Fruit fly (Drosophila melanogaster) whole organism, pupa: ENCODE measurements around the gene CG13403.

Experiments used
- CG10348 ChIP-seq: fragments of 200-800 bp; sonication (Bioruptor generic); IDR thresholded peaks from 2 replicates; pipeline ENCODE4 v1.3.6; 2022; ENCODE audit warnings: missing biosample characterization, missing genetic modification characterization
- CG12605 ChIP-seq: fragments of 200-800 bp; sonication (Bioruptor generic); IDR thresholded peaks from 2 replicates; pipeline ENCODE4 v1.3.6; 2022; ENCODE audit warnings: missing biosample characterization, missing genetic modification characterization
- CG13204 ChIP-seq: fragments of 200-800 bp; sonication (Bioruptor generic); optimal IDR thresholded peaks from 2 replicates; lab custom pipeline; 2018; ENCODE audit warnings: missing biosample characterization, mild to moderate bottlenecking, missing genetic modification characterization, moderate library complexity
- CG14655 ChIP-seq: fragments of 200-800 bp; sonication (Bioruptor generic); optimal IDR thresholded peaks from 3 replicates; lab custom pipeline; 2017; ENCODE audit warnings: mild to moderate bottlenecking, missing biosample characterization, missing genetic modification reagents, missing genetic modification characterization
- CG15710 ChIP-seq: fragments of 200-800 bp; sonication (Bioruptor generic); optimal IDR thresholded peaks from 2 replicates; lab custom pipeline; 2018; ENCODE audit warnings: missing biosample characterization, mild to moderate bottlenecking, missing genetic modification characterization, moderate library complexity
- CG17806 ChIP-seq: fragments of 200-800 bp; sonication (Bioruptor generic); optimal IDR thresholded peaks from 2 replicates; lab custom pipeline; 2018; ENCODE audit warnings: missing biosample characterization, mild to moderate bottlenecking, missing genetic modification characterization, moderate library complexity
- CG32121 ChIP-seq: fragments of 200-800 bp; sonication (Bioruptor generic); IDR thresholded peaks from 2 replicates; pipeline ENCODE4 v1.3.6; 2022; ENCODE audit warnings: missing biosample characterization, missing genetic modification characterization
- CG34367 ChIP-seq: fragments of 200-800 bp; sonication (Bioruptor generic); optimal IDR thresholded peaks from 2 replicates; lab custom pipeline; 2018; ENCODE audit warnings: missing biosample characterization, mild to moderate bottlenecking, missing genetic modification characterization
- CG4496 ChIP-seq: fragments of 200-800 bp; sonication (Bioruptor generic); IDR thresholded peaks from 3 replicates; pipeline ENCODE4 v1.3.6; 2022; ENCODE audit warnings: missing biosample characterization, missing genetic modification characterization
- CG8159 ChIP-seq: fragments of 200-800 bp; sonication (Bioruptor generic); optimal IDR thresholded peaks from 3 replicates; lab custom pipeline; 2018; ENCODE audit warnings: missing biosample characterization, mild to moderate bottlenecking, missing genetic modification characterization, moderate library complexity
- CG8301 ChIP-seq: fragments of 200-800 bp; sonication (Bioruptor generic); optimal IDR thresholded peaks from 2 replicates; lab custom pipeline; 2018; ENCODE audit warnings: missing biosample characterization, mild to moderate bottlenecking, missing genetic modification characterization
- CG9948 ChIP-seq: fragments of 200-800 bp; sonication (Bioruptor generic); optimal IDR thresholded peaks from 2 replicates; lab custom pipeline; 2018; ENCODE audit warnings: missing biosample characterization, mild to moderate bottlenecking, missing genetic modification characterization, moderate library complexity
- D1 ChIP-seq: fragments of 200-800 bp; sonication (Bioruptor generic); optimal IDR thresholded peaks from 2 replicates; lab custom pipeline; 2018; ENCODE audit warnings: missing biosample characterization, mild to moderate bottlenecking, missing genetic modification characterization, moderate library complexity
- EcR ChIP-seq: fragments of 200-800 bp; sonication (Bioruptor generic); optimal IDR thresholded peaks from 3 replicates; lab custom pipeline; 2019; ENCODE audit warnings: missing biosample characterization, missing genetic modification characterization, mild to moderate bottlenecking, moderate library complexity, missing genetic modification reagents
- Ets98B ChIP-seq: fragments of 200-800 bp; sonication (Bioruptor generic); IDR thresholded peaks from 2 replicates; pipeline ENCODE4 v1.3.6; 2022; ENCODE audit warnings: missing biosample characterization, missing genetic modification characterization
- Pif1A ChIP-seq: fragments of 200-800 bp; sonication (Bioruptor generic); optimal IDR thresholded peaks from 3 replicates; lab custom pipeline; 2016; ENCODE audit warnings: missing biosample characterization, missing genetic modification characterization
- Pif1B ChIP-seq: fragments of 200-800 bp; sonication (Bioruptor generic); optimal IDR thresholded peaks from 3 replicates; lab custom pipeline; 2016; ENCODE audit warnings: missing biosample characterization, missing genetic modification characterization
- Snoo ChIP-seq: fragments of 200-800 bp; sonication (Bioruptor generic); optimal IDR thresholded peaks from 3 replicates; lab custom pipeline; 2017; ENCODE audit warnings: missing biosample characterization, mild to moderate bottlenecking, missing genetic modification characterization, inconsistent platforms
- fd96Ca ChIP-seq: fragments of 200-800 bp; sonication (Bioruptor generic); IDR thresholded peaks from 3 replicates; pipeline ENCODE4 v1.3.6; 2022; ENCODE audit warnings: missing biosample characterization, missing genetic modification characterization
- gl ChIP-seq: fragments of 200-800 bp; sonication (Bioruptor generic); optimal IDR thresholded peaks from 2 replicates; lab custom pipeline; 2018; ENCODE audit warnings: missing biosample characterization, mild to moderate bottlenecking, missing genetic modification characterization
- rn ChIP-seq: fragments of 200-800 bp; sonication (Bioruptor generic); IDR thresholded peaks from 2 replicates; pipeline ENCODE4 v1.3.6; 2022; ENCODE audit warnings: missing biosample characterization, missing genetic modification characterization

CG13403 gene

dm6 chrX:14214505-14215449, 23.0 kb upstream of the CG13403 start:
- TF ChIP-seq CG17806 (tag; lab: Kevin White, UChicago) (peak; percentile 76), Pif1B (GFP tag; lab: Kevin White, UChicago) (peak; percentile 46), CG15710 (tag; lab: Kevin White, UChicago) (peak; percentile 68), Pif1A (GFP tag; lab: Kevin White, UChicago) (peak; percentile 48), CG8301 (peak; percentile 88), CG32121 (peak; percentile 83), CG8159 (tag; lab: Kevin White, UChicago) (peak; percentile 79), rn (peak; percentile 43; the same call in 1 of the 2 replicates), CG12605 (peak; percentile 81), Snoo (tag; lab: Kevin White, UChicago) (peak; percentile 22), CG13204 (peak; percentile 24), CG10348 (GFP tag; lab: Robert Waterston, UW) (peak; percentile 41; the same call in 1 of the 2 replicates), CG9948 (tag; lab: Kevin White, UChicago) (peak; percentile 86), gl (peak; percentile 13), fd96Ca (GFP tag; lab: Robert Waterston, UW) (peak; percentile 57), CG4496 (peak; percentile 90), CG14655 (GFP tag; lab: Kevin White, UChicago) (peak; percentile 93), EcR (GFP tag; lab: Kevin White, UChicago) (peak; percentile 6), D1 (tag; lab: Kevin White, UChicago) (no peak), CG34367 (tag; lab: Kevin White, UChicago) (peak; percentile 64), Ets98B (GFP tag; lab: Robert Waterston, UW) (peak; percentile 74)

dm6 chrX:14213509-14214154, 21.8 kb upstream of the CG13403 start:
- peak; percentile 60 for TF ChIP-seq CG14655 (GFP tag; lab: Kevin White, UChicago)
- TF ChIP-seq CG32121 = no peak
- no peak for TF ChIP-seq EcR (GFP tag; lab: Kevin White, UChicago)
- TF ChIP-seq CG17806 (tag; lab: Kevin White, UChicago) = peak; percentile 15
- peak; percentile 43; the same call in 1 of the 3 replicates for TF ChIP-seq CG4496
- TF ChIP-seq Ets98B (GFP tag; lab: Robert Waterston, UW) = peak; percentile 46
- TF ChIP-seq CG8301 = peak; percentile 44
- TF ChIP-seq Snoo (tag; lab: Kevin White, UChicago) = no peak
- peak; percentile 17 for TF ChIP-seq CG15710 (tag; lab: Kevin White, UChicago)
- TF ChIP-seq fd96Ca (GFP tag; lab: Robert Waterston, UW) = peak; percentile 54; the same call in 1 of the 3 replicates
- no peak for TF ChIP-seq D1 (tag; lab: Kevin White, UChicago)
- no peak for TF ChIP-seq CG8159 (tag; lab: Kevin White, UChicago)
- TF ChIP-seq gl = no peak
- TF ChIP-seq CG9948 (tag; lab: Kevin White, UChicago) = peak; percentile 10
- TF ChIP-seq rn = no peak
- no peak for TF ChIP-seq CG13204
- TF ChIP-seq CG12605 = 0 out of 2 replicates have a peak, but pooled peaks have one; percentile 30
- TF ChIP-seq Pif1B (GFP tag; lab: Kevin White, UChicago) = no peak
- no peak for TF ChIP-seq CG10348 (GFP tag; lab: Robert Waterston, UW)
- TF ChIP-seq Pif1A (GFP tag; lab: Kevin White, UChicago) = peak; percentile 41
- TF ChIP-seq CG34367 (tag; lab: Kevin White, UChicago) = no peak
- TF ChIP-seq, all 21 proteins: peak for 10

dm6 chrX:14212147-14212792, 20.5 kb upstream of the CG13403 start:
- TF ChIP-seq EcR (GFP tag; lab: Kevin White, UChicago) = peak; percentile 54
- no peak for TF ChIP-seq Snoo (tag; lab: Kevin White, UChicago)
- no peak for TF ChIP-seq CG15710 (tag; lab: Kevin White, UChicago)
- TF ChIP-seq CG32121 = no peak
- TF ChIP-seq Pif1A (GFP tag; lab: Kevin White, UChicago) = no peak
- no peak for TF ChIP-seq CG9948 (tag; lab: Kevin White, UChicago)
- TF ChIP-seq CG8159 (tag; lab: Kevin White, UChicago) = no peak
- TF ChIP-seq CG17806 (tag; lab: Kevin White, UChicago) = no peak
- TF ChIP-seq gl = no peak
- no peak for TF ChIP-seq CG8301
- no peak for TF ChIP-seq fd96Ca (GFP tag; lab: Robert Waterston, UW)
- no peak for TF ChIP-seq CG14655 (GFP tag; lab: Kevin White, UChicago)
- no peak for TF ChIP-seq CG10348 (GFP tag; lab: Robert Waterston, UW)
- peak; percentile 21 for TF ChIP-seq CG13204
- TF ChIP-seq CG12605 = 0 out of 2 replicates have a peak, but pooled peaks have one; percentile 17
- TF ChIP-seq Pif1B (GFP tag; lab: Kevin White, UChicago) = no peak
- TF ChIP-seq Ets98B (GFP tag; lab: Robert Waterston, UW) = peak; percentile 9; the same call in 1 of the 2 replicates
- TF ChIP-seq CG34367 (tag; lab: Kevin White, UChicago) = no peak
- no peak for TF ChIP-seq rn
- TF ChIP-seq D1 (tag; lab: Kevin White, UChicago) = no peak

dm6 chrX:14211250-14211944, 19.6 kb upstream of the CG13403 start:
- TF ChIP-seq CG9948 (tag; lab: Kevin White, UChicago) (peak; percentile 48), CG10348 (GFP tag; lab: Robert Waterston, UW) (no peak), fd96Ca (GFP tag; lab: Robert Waterston, UW) (no peak), Ets98B (GFP tag; lab: Robert Waterston, UW) (no peak; the same call in 1 of the 2 replicates), EcR (GFP tag; lab: Kevin White, UChicago) (peak; percentile 32), CG14655 (GFP tag; lab: Kevin White, UChicago) (peak; percentile 65), rn (no peak), CG17806 (tag; lab: Kevin White, UChicago) (no peak), CG15710 (tag; lab: Kevin White, UChicago) (peak; percentile 9), CG8301 (peak; percentile 48), Pif1A (GFP tag; lab: Kevin White, UChicago) (peak; percentile 45), Pif1B (GFP tag; lab: Kevin White, UChicago) (peak; percentile 49), CG34367 (tag; lab: Kevin White, UChicago) (peak; percentile 36), Snoo (tag; lab: Kevin White, UChicago) (no peak), CG13204 (no peak), CG4496 (peak; percentile 30; the same call in 2 of the 3 replicates), CG32121 (no peak), D1 (tag; lab: Kevin White, UChicago) (no peak), gl (no peak), CG8159 (tag; lab: Kevin White, UChicago) (peak; percentile 43), CG12605 (0 out of 2 replicates have a peak, but pooled peaks have one; percentile 32)
